Fruit fly (Drosophila melanogaster): ENCODE results near the gene CG1737.

The CG1737 gene

DNA sequence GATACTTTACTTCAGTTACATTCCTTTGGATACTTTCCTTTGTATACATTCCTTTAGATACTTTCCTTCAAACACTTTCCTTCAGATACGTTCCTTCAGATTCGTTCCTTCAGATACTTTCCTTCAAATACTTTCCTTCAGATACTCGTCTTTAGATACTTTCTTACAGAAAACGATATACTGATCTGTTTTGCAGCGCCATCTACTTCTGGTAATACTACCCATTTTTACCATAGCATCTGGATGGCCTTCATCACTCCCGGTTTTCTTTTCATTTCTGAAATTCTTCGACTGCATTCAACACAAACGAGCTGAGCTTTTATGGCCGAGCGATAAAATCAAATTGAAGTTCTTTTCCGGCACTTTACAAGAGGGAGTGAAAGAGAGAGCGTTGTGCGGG is 30.5 kb upstream of the CG1737 start:
- peak; percentile 67 for TF ChIP-seq CG8290 (GFP tag; optimal IDR thresholded peaks at IDR 0.05)
- TF ChIP-seq CG8290 (tag; optimal IDR thresholded peaks at IDR 0.05) = no peak
- TF ChIP-seq CTCF (GFP tag; optimal IDR thresholded peaks at IDR 0.05) = peak; percentile 74
- TF ChIP-seq Dip2 (GFP tag; IDR thresholded peaks at IDR 0.05) = peak; percentile 20; the same call in 1 of the 2 replicates
- TF ChIP-seq CG9727 (GFP tag; optimal IDR thresholded peaks at IDR 0.05) = no peak
- TF ChIP-seq Ets65A (GFP tag) = no peak

DNA sequence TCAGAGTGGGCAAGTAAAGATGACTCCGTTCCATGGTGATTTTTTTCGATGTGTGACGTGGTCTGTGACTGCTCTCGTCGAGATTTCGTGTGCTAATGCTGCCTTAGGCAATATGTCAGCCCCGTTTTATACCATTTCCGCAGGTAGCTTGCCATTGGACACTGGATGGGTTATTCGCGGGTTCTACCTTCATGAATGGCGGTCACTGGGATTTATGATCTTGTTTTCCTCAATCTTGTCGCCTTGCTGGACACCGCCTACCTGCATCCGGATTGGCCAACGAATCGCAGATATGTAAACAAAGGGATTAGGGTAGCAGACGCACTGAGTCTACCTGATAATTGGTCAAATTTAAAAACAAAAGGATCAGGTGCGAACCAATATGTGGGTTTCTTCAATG is 28.2 kb upstream of the CG1737 start, which contains the start of gene sisA:
Gene sisA (minus strand): TSS at position 101 of the 400 bp plus-strand sequence.
- TF ChIP-seq cad (GFP tag; optimal IDR thresholded peaks at IDR 0.05) = peak; percentile 61
- TF ChIP-seq amos (GFP tag; IDR thresholded peaks at IDR 0.05; ENCODE audit: partially characterized antibody) = no peak

DNA sequence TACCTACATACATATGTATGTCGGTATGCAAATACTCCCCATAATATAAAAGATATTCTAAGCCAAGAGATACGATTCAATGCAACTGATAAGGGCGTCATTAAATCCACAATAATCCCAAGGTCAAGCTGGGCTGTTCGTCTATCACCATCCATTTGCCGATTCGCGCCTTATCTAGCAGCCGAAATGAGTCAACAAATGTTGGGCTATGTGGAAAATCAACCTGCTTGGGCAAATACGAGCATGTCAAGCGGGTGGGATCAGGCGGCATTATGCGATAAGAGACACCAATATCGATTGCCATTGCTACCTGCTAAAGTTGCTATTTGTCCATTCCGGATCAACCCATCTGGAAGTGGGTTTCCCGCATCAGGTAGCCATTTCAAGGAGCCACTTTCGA is 27.7 kb upstream of the CG1737 start:
- peak; percentile 53 for TF ChIP-seq Med (GFP tag)
- TF ChIP-seq CG13894 (tag; optimal IDR thresholded peaks at IDR 0.05) = no peak
- TF ChIP-seq Lhr (GFP tag; optimal IDR thresholded peaks at IDR 0.05) = no peak
- no peak for TF ChIP-seq Bdp1 (GFP tag; optimal IDR thresholded peaks at IDR 0.05)
- no peak for TF ChIP-seq CG33557 (GFP tag; optimal IDR thresholded peaks at IDR 0.05)
- TF ChIP-seq ase (GFP tag; IDR thresholded peaks at IDR 0.05) = no peak
- TF ChIP-seq CG15479 (GFP tag; optimal IDR thresholded peaks at IDR 0.05) = peak; percentile 86
- no peak for TF ChIP-seq fd102C (GFP tag; optimal IDR thresholded peaks at IDR 0.05)
- TF ChIP-seq CG11723 (GFP tag; optimal IDR thresholded peaks at IDR 0.05) = no peak
- TF ChIP-seq CG3838 (GFP tag; optimal IDR thresholded peaks at IDR 0.05) = no peak
- no peak for TF ChIP-seq oc (tag; optimal IDR thresholded peaks at IDR 0.05)
- TF ChIP-seq bab2 (GFP tag; optimal IDR thresholded peaks at IDR 0.05) = no peak
- no peak for TF ChIP-seq Gug (GFP tag; IDR thresholded peaks at IDR 0.05)
- peak in 1 of 2 experiments; percentile 95 for TF ChIP-seq tll (GFP tag; optimal IDR thresholded peaks at IDR 0.05)
- peak; percentile 51 for TF ChIP-seq D (optimal IDR thresholded peaks at IDR 0.05)
- TF ChIP-seq D (GFP tag; optimal IDR thresholded peaks at IDR 0.05) = no peak
- no peak for TF ChIP-seq fd96Cb (tag; optimal IDR thresholded peaks at IDR 0.05)
- TF ChIP-seq peb (GFP tag; IDR thresholded peaks at IDR 0.05) = no peak
- no peak for TF ChIP-seq trh (GFP tag; optimal IDR thresholded peaks at IDR 0.05)
- TF ChIP-seq gem (tag; optimal IDR thresholded peaks at IDR 0.05) = no peak
- TF ChIP-seq kni (GFP tag; optimal IDR thresholded peaks at IDR 0.05) = no peak
- TF ChIP-seq MBD-R2 (GFP tag; IDR thresholded peaks at IDR 0.05) = no peak
- TF ChIP-seq CG12299 (tag; optimal IDR thresholded peaks at IDR 0.05) = no peak
- TF ChIP-seq CG8944 (GFP tag; optimal IDR thresholded peaks at IDR 0.05) = no peak
- no peak for TF ChIP-seq her (GFP tag; optimal IDR thresholded peaks at IDR 0.05)
- no peak for TF ChIP-seq Dp (GFP tag; optimal IDR thresholded peaks at IDR 0.05)
- TF ChIP-seq CG16779 (GFP tag; IDR thresholded peaks at IDR 0.05) = no peak
- no peak for TF ChIP-seq NFAT (GFP tag; IDR thresholded peaks at IDR 0.05)
- TF ChIP-seq dysf (GFP tag; IDR thresholded peaks at IDR 0.05) = no peak
- TF ChIP-seq CG4404 (GFP tag; IDR thresholded peaks at IDR 0.05) = no peak
- TF ChIP-seq vfl (GFP tag; optimal IDR thresholded peaks at IDR 0.05) = no peak
- peak; percentile 45 for TF ChIP-seq sens (GFP tag)
- TF ChIP-seq Kr (GFP tag; optimal IDR thresholded peaks at IDR 0.05) = peak; percentile 11
- no peak for TF ChIP-seq ato (GFP tag; IDR thresholded peaks at IDR 0.05; ENCODE audit: partially characterized antibody)
